Worm (Caenorhabditis elegans) whole organism, mixed stage, embryonic: ENCODE measurements around the gene F39G3.3.

Experiments used
- drap-1 ChIP-seq: fragments of 200-800 bp; sonication (Bioruptor generic); optimal IDR thresholded peaks from 3 replicates; lab custom pipeline; 2018; ENCODE audit warnings: mild to moderate bottlenecking, missing genetic modification characterization, missing compliant biosample characterization
- elt-1 ChIP-seq: sonication (generic microtip); optimal IDR thresholded peaks from 2 replicates; lab custom pipeline; 2017; ENCODE audit warnings: missing genetic modification characterization, mild to moderate bottlenecking, missing compliant biosample characterization, antibody characterized with exemption, moderate library complexity, borderline replicate concordance; ENCODE audit not compliant: insufficient read depth
- elt-3 ChIP-seq: fragments of 150-350 bp; optimal IDR thresholded peaks from 2 replicates; lab custom pipeline; 2014; ENCODE audit warnings: missing biosample characterization, missing genetic modification characterization
- snpc-4 ChIP-seq: fragments of 150-350 bp; optimal IDR thresholded peaks from 2 replicates; lab custom pipeline; 2014; ENCODE audit warnings: missing biosample characterization, missing genetic modification characterization
- zip-8 ChIP-seq: fragments of 150-350 bp; optimal IDR thresholded peaks from 2 replicates; lab custom pipeline; 2014; ENCODE audit warnings: missing biosample characterization, missing genetic modification characterization

ce11 chrV:4783313-4783712 is 51.6 kb downstream of the F39G3.3 start, which contains the start of gene Y60C6A.1:
- TF ChIP-seq elt-3 (tag; lab: Kevin White, UChicago) (no peak), snpc-4 (no peak), elt-1 (tag; lab: Kevin White, UChicago) (no peak), zip-8 (tag; lab: Kevin White, UChicago) (no peak), drap-1 (GFP tag; lab: Kevin White, UChicago) (no peak)
